Worm (Caenorhabditis elegans): ENCODE measurements around the gene tcc-1.

Gene tcc-1

DNA sequence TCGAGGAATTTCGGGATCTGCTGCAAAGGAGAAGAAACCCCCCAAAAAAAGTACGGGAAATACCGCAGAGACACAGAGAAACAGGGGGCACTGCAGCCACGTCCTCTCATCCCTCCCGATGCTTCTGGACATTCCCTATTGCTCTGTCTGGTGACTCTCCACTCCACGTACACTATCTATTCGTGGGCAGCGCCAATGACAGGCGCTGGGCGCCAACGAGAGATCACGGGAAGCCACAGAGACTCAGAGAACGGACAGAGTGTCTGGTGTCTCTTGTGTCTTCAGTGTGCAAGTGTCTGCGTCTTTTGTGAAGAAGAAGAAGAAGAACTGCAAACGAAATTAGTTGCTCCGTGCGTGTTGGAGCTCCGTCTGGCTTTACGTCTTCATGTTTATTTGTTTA, 2.1 kb upstream of the tcc-1 start (continued):
- no peak for TF ChIP-seq Y48G9A.11 (GFP tag; IDR thresholded peaks at IDR 0.05)
- TF ChIP-seq mep-1 (tag; optimal IDR thresholded peaks at IDR 0.05): peak; percentile 89
- peak; percentile 10 for TF ChIP-seq zag-1 (tag; optimal IDR thresholded peaks at IDR 0.05)
- no peak for TF ChIP-seq vab-7 (GFP tag; IDR thresholded peaks at IDR 0.05)
- no peak for TF ChIP-seq zfp-3 (GFP tag; conservative IDR thresholded peaks at IDR 0.05)
- TF ChIP-seq nhr-10 (tag; optimal IDR thresholded peaks at IDR 0.05): peak; percentile 42
- TF ChIP-seq unc-39 (tag; optimal IDR thresholded peaks at IDR 0.05): no peak
- no peak for TF ChIP-seq F44E2.7 (GFP tag; IDR thresholded peaks at IDR 0.05)
- TF ChIP-seq nhr-76 (tag; optimal IDR thresholded peaks at IDR 0.05): no peak
- peak; percentile 66 for TF ChIP-seq dpl-1 (GFP tag; optimal IDR thresholded peaks at IDR 0.05)
- TF ChIP-seq Y75B8A.6 (GFP tag; IDR thresholded peaks at IDR 0.05): no peak
- peak; percentile 77 for TF ChIP-seq nhr-48 (tag; optimal IDR thresholded peaks at IDR 0.05)
- TF ChIP-seq ceh-44 (GFP tag; IDR thresholded peaks at IDR 0.05): 0 out of 2 replicates have a peak, but pooled peaks have one; percentile 49
- TF ChIP-seq daf-12 (tag; optimal IDR thresholded peaks at IDR 0.05): no peak
- TF ChIP-seq duxl-1 (tag; optimal IDR thresholded peaks at IDR 0.05; ENCODE audit: poor library complexity): peak; percentile 83
- peak; percentile 84 for TF ChIP-seq T26A8.4 (GFP tag; IDR thresholded peaks at IDR 0.05)
- TF ChIP-seq saeg-2 (GFP tag; IDR thresholded peaks at IDR 0.05): no peak
- TF ChIP-seq nhr-41 (GFP tag; IDR thresholded peaks at IDR 0.05): no peak
- no peak for TF ChIP-seq mxl-2 (GFP tag; conservative IDR thresholded peaks at IDR 0.05)
- TF ChIP-seq jun-1 (tag; optimal IDR thresholded peaks at IDR 0.05): peak; percentile 42
- TF ChIP-seq snpc-4 (tag; optimal IDR thresholded peaks at IDR 0.05): peak; percentile 20
- peak; percentile 50 for TF ChIP-seq arid-1 (GFP tag; conservative IDR thresholded peaks at IDR 0.05)
- TF ChIP-seq T20F7.1 (GFP tag; optimal IDR thresholded peaks at IDR 0.05): no peak
- TF ChIP-seq nhr-102 (tag; optimal IDR thresholded peaks at IDR 0.05): peak; percentile 67
- TF ChIP-seq rbr-2 (tag; optimal IDR thresholded peaks at IDR 0.05): peak; percentile 87
- TF ChIP-seq mdt-29 (GFP tag; IDR thresholded peaks at IDR 0.05): peak; percentile 70; the same call in 1 of the 2 replicates
- TF ChIP-seq unc-62 (GFP tag; optimal IDR thresholded peaks at IDR 0.05 in 1 of 2): peak in 1 of 2 experiments; percentile 99
- no peak for TF ChIP-seq unc-62 (tag; optimal IDR thresholded peaks at IDR 0.05)
- TF ChIP-seq R02D3.7 (tag; optimal IDR thresholded peaks at IDR 0.05): no peak
- no peak for TF ChIP-seq ZK546.5 (tag; optimal IDR thresholded peaks at IDR 0.05)
- no peak for TF ChIP-seq F26F4.8 (GFP tag; conservative IDR thresholded peaks at IDR 0.05)
- peak; percentile 73 for TF ChIP-seq dmd-6 (GFP tag; IDR thresholded peaks at IDR 0.05)
- TF ChIP-seq hlh-11 (tag; optimal IDR thresholded peaks at IDR 0.05): peak; percentile 92
- peak; percentile 45 for TF ChIP-seq pha-4 (GFP tag; IDR thresholded peaks at IDR 0.05)
- TF ChIP-seq pha-4 (tag; optimal IDR thresholded peaks at IDR 0.05): no peak
- peak; percentile 96 for TF ChIP-seq hlh-30 (tag; optimal IDR thresholded peaks at IDR 0.05; ENCODE audit: insufficient read depth)
- TF ChIP-seq egl-43 (GFP tag; IDR thresholded peaks at IDR 0.05): peak; percentile 76
- no peak for TF ChIP-seq dmd-8 (GFP tag; IDR thresholded peaks at IDR 0.05)
- 0 out of 2 replicates have a peak, but pooled peaks have one; percentile 47 for TF ChIP-seq dmd-9 (GFP tag; IDR thresholded peaks at IDR 0.05)
- 0 out of 2 replicates have a peak, but pooled peaks have one; percentile 40 for TF ChIP-seq nhr-42 (GFP tag; IDR thresholded peaks at IDR 0.05)
- peak; percentile 88 for TF ChIP-seq nhr-11 (tag; optimal IDR thresholded peaks at IDR 0.05)
- no peak for TF ChIP-seq tag-97 (GFP tag; IDR thresholded peaks at IDR 0.05)
- peak; percentile 80 for TF ChIP-seq fkh-10 (GFP tag; optimal IDR thresholded peaks at IDR 0.05)
- TF ChIP-seq hif-1 (tag; optimal IDR thresholded peaks at IDR 0.05): peak; percentile 49 to 93
- peak; percentile 82 for TF ChIP-seq ctbp-1 (GFP tag; IDR thresholded peaks at IDR 0.05)
- TF ChIP-seq lin-13 (GFP tag; optimal IDR thresholded peaks at IDR 0.05): peak; percentile 53
- peak; percentile 33; the same call in 1 of the 2 replicates for TF ChIP-seq tra-1 (GFP tag; IDR thresholded peaks at IDR 0.05)
- TF ChIP-seq php-3 (GFP tag; IDR thresholded peaks at IDR 0.05): no peak
- TF ChIP-seq daf-8 (GFP tag; IDR thresholded peaks at IDR 0.05): no peak
- TF ChIP-seq cey-2 (tag; optimal IDR thresholded peaks at IDR 0.05; ENCODE audit: borderline replicate concordance, insufficient read depth): no peak
- TF ChIP-seq ceh-20 (GFP tag; IDR thresholded peaks at IDR 0.05): peak; percentile 65
